Worm (Caenorhabditis elegans) whole organism, L1 larva: ENCODE results near the gene pitr-1.

ENCODE experiments used
- C16A3.4 ChIP-seq: fragments of 150-350 bp; optimal IDR thresholded peaks from 2 replicates; lab custom pipeline; 2014; ENCODE audit warnings: missing biosample characterization, missing genetic modification characterization
- F16B12.6 ChIP-seq: fragments of 150-350 bp; optimal IDR thresholded peaks from 2 replicates; lab custom pipeline; 2014; ENCODE audit warnings: missing biosample characterization, missing genetic modification characterization
- Y116A8C.19 ChIP-seq: sonication (generic microtip); optimal IDR thresholded peaks from 2 replicates; lab custom pipeline; 2016; ENCODE audit warnings: missing compliant biosample characterization, missing genetic modification characterization, borderline replicate concordance
- aha-1 ChIP-seq: fragments of 150-350 bp; optimal IDR thresholded peaks from 2 replicates; lab custom pipeline; 2014; ENCODE audit warnings: missing biosample characterization, missing genetic modification characterization
- ama-1 ChIP-seq: fragments of 150-350 bp; optimal IDR thresholded peaks from 2 replicates; lab custom pipeline; 2014
- ceh-8 ChIP-seq: fragments of 200-800 bp; sonication (Bioruptor generic); optimal IDR thresholded peaks from 2 replicates; lab custom pipeline; 2018; ENCODE audit warnings: mild to moderate bottlenecking, missing genetic modification characterization, moderate library complexity, missing compliant biosample characterization
- ceh-88 ChIP-seq: fragments of 200-800 bp; sonication (Bioruptor generic); IDR thresholded peaks from 2 replicates; pipeline ENCODE4 v1.3.6; 2022; ENCODE audit warnings: missing genetic modification characterization, missing compliant biosample characterization
- ceh-90 ChIP-seq: sonication (generic microtip); optimal IDR thresholded peaks from 2 replicates; lab custom pipeline; 2016; ENCODE audit warnings: missing genetic modification characterization, missing compliant biosample characterization
- ces-1 ChIP-seq: fragments of 150-350 bp; optimal IDR thresholded peaks from 2 replicates; lab custom pipeline; 2014; ENCODE audit warnings: missing biosample characterization, missing genetic modification reagents, missing genetic modification characterization
- dsc-1 ChIP-seq: sonication (generic microtip); optimal IDR thresholded peaks from 2 replicates; lab custom pipeline; 2016; ENCODE audit warnings: mild to moderate bottlenecking, missing genetic modification characterization, missing compliant biosample characterization
- efl-1 ChIP-seq, 4 experiments: fragments of 150-350 bp; optimal IDR thresholded peaks in 3 of 4; peaks in 1 of 4; 1 replicate in 1 of 4; 2 replicates in 3 of 4; lab custom pipeline; 2014; ENCODE audit warnings: missing biosample characterization in 2 of 4, missing genetic modification characterization in 2 of 4, missing genetic modification reagents in 2 of 4
- efl-3 ChIP-seq: fragments of 200-800 bp; sonication (Bioruptor generic); optimal IDR thresholded peaks from 2 replicates; lab custom pipeline; 2018; ENCODE audit warnings: mild to moderate bottlenecking, missing genetic modification characterization, missing compliant biosample characterization
- egl-13 ChIP-seq: sonication (generic microtip); optimal IDR thresholded peaks from 2 replicates; lab custom pipeline; 2016; ENCODE audit warnings: missing genotype, missing genetic modification reagents, missing genetic modification characterization, missing compliant biosample characterization
- elt-3 ChIP-seq, 6 experiments: fragments of 150-350 bp in 1 of 6; sonication (generic microtip); optimal IDR thresholded peaks; 2 replicates each; lab custom pipeline; 2017 to 2018; ENCODE audit warnings: missing biosample characterization in 6 of 6, missing genetic modification characterization in 6 of 6, inconsistent platforms in 1 of 6
- ets-5 ChIP-seq: fragments of 200-800 bp; sonication (Bioruptor generic); IDR thresholded peaks from 2 replicates; pipeline ENCODE4 v1.3.6; 2022; ENCODE audit warnings: missing genetic modification characterization, missing compliant biosample characterization
- fkh-8 ChIP-seq: sonication (generic microtip); optimal IDR thresholded peaks from 2 replicates; lab custom pipeline; 2016; ENCODE audit warnings: mild to moderate bottlenecking, missing genetic modification characterization, missing compliant biosample characterization
- fos-1 ChIP-seq: fragments of 150-350 bp; optimal IDR thresholded peaks from 2 replicates; lab custom pipeline; 2014; ENCODE audit warnings: missing biosample characterization, missing genetic modification characterization
- hlh-17 ChIP-seq: fragments of 200-800 bp; sonication (Bioruptor generic); optimal IDR thresholded peaks from 2 replicates; lab custom pipeline; 2018; ENCODE audit warnings: missing genetic modification characterization, mild to moderate bottlenecking, missing compliant biosample characterization, moderate library complexity, borderline replicate concordance
- hlh-4 ChIP-seq: sonication (generic microtip); optimal IDR thresholded peaks from 2 replicates; lab custom pipeline; 2016; ENCODE audit warnings: mild to moderate bottlenecking, missing genetic modification characterization, missing compliant biosample characterization
- hpl-2 ChIP-seq: fragments of 150-350 bp; optimal IDR thresholded peaks from 2 replicates; lab custom pipeline; 2014; ENCODE audit warnings: missing biosample characterization, missing genetic modification reagents, missing genetic modification characterization
- isw-1 ChIP-seq: fragments of 200-800 bp; sonication (Bioruptor generic); IDR thresholded peaks from 2 replicates; pipeline ENCODE4 v1.3.6; 2022; ENCODE audit warnings: missing genetic modification characterization, missing compliant biosample characterization
- lin-13 ChIP-seq: fragments of 150-350 bp; optimal IDR thresholded peaks from 2 replicates; lab custom pipeline; 2014; ENCODE audit warnings: missing biosample characterization, missing genetic modification reagents, missing genetic modification characterization
- lin-15B ChIP-seq: fragments of 150-350 bp; sonication (generic microtip); optimal IDR thresholded peaks from 3 replicates; lab custom pipeline; 2014; ENCODE audit warnings: missing biosample characterization, missing genetic modification characterization
- lin-35 ChIP-seq, 2 experiments: fragments of 150-350 bp; optimal IDR thresholded peaks; 2 replicates each; lab custom pipeline; 2014; ENCODE audit warnings: missing biosample characterization in 2 of 2, missing genetic modification characterization in 2 of 2, missing genetic modification reagents in 2 of 2
- lin-39 ChIP-seq: fragments of 150-350 bp; optimal IDR thresholded peaks from 2 replicates; lab custom pipeline; 2014; ENCODE audit warnings: missing biosample characterization, missing genetic modification reagents, missing genetic modification characterization
- lir-3 ChIP-seq: sonication (generic microtip); optimal IDR thresholded peaks from 2 replicates; lab custom pipeline; 2016; ENCODE audit warnings: mild to moderate bottlenecking, missing genetic modification characterization, moderate library complexity, missing compliant biosample characterization; ENCODE audit not compliant: poor library complexity
- lsy-2 ChIP-seq, 2 experiments: fragments of 150-350 bp; optimal IDR thresholded peaks; 2 replicates each; lab custom pipeline; 2014; ENCODE audit warnings: missing biosample characterization in 2 of 2, missing genetic modification characterization in 2 of 2
- mdl-1 ChIP-seq, 2 experiments: fragments of 150-350 bp; optimal IDR thresholded peaks; 2 replicates each; lab custom pipeline; 2014 to 2017; ENCODE audit warnings: missing biosample characterization in 2 of 2, missing genetic modification characterization in 2 of 2, inconsistent platforms in 1 of 2
- mef-2 ChIP-seq: fragments of 150-350 bp; optimal IDR thresholded peaks from 2 replicates; lab custom pipeline; 2014; ENCODE audit warnings: missing biosample characterization, missing genetic modification characterization
- mep-1 ChIP-seq: fragments of 150-350 bp; optimal IDR thresholded peaks from 2 replicates; lab custom pipeline; 2014; ENCODE audit warnings: missing biosample characterization, missing genetic modification characterization
- nhr-11 ChIP-seq: fragments of 150-350 bp; optimal IDR thresholded peaks from 2 replicates; lab custom pipeline; 2014; ENCODE audit warnings: missing biosample characterization, missing genetic modification characterization
- nhr-19 ChIP-seq: fragments of 200-800 bp; sonication (Bioruptor generic); conservative IDR thresholded peaks from 2 replicates; pipeline ENCODE4 v1.3.6; 2022; ENCODE audit warnings: missing genetic modification characterization, missing compliant biosample characterization
- nhr-20 ChIP-seq: sonication (generic microtip); optimal IDR thresholded peaks from 2 replicates; lab custom pipeline; 2016; ENCODE audit warnings: mild to moderate bottlenecking, missing genetic modification characterization, missing compliant biosample characterization
- nhr-237 ChIP-seq: fragments of 150-350 bp; optimal IDR thresholded peaks from 2 replicates; lab custom pipeline; 2014; ENCODE audit warnings: missing biosample characterization, missing genetic modification characterization
- nhr-77 ChIP-seq: fragments of 150-350 bp; optimal IDR thresholded peaks from 2 replicates; lab custom pipeline; 2014; ENCODE audit warnings: missing biosample characterization, missing genetic modification characterization
- nhr-84 ChIP-seq: sonication (generic microtip); optimal IDR thresholded peaks from 2 replicates; lab custom pipeline; 2017; ENCODE audit warnings: missing biosample characterization, missing genetic modification characterization
- pag-3 ChIP-seq: sonication (generic microtip); optimal IDR thresholded peaks from 2 replicates; lab custom pipeline; 2017; ENCODE audit warnings: missing genetic modification characterization, mild to moderate bottlenecking, missing compliant biosample characterization, antibody characterized with exemption, borderline replicate concordance; ENCODE audit not compliant: insufficient read depth
- rnt-1 ChIP-seq: sonication (generic microtip); optimal IDR thresholded peaks from 2 replicates; lab custom pipeline; 2016; ENCODE audit warnings: mild to moderate bottlenecking, missing genetic modification characterization, moderate library complexity, missing compliant biosample characterization
- skn-1 ChIP-seq: fragments of 150-350 bp; optimal IDR thresholded peaks from 2 replicates; lab custom pipeline; 2014; ENCODE audit warnings: missing biosample characterization, missing genetic modification characterization
- snpc-4 ChIP-seq: fragments of 150-350 bp; optimal IDR thresholded peaks from 2 replicates; lab custom pipeline; 2014; ENCODE audit warnings: missing biosample characterization, missing genetic modification characterization
- snu-23 ChIP-seq: sonication (generic microtip); optimal IDR thresholded peaks from 2 replicates; lab custom pipeline; 2016; ENCODE audit warnings: missing genetic modification characterization, missing compliant biosample characterization
- sox-4 ChIP-seq: sonication (generic microtip); optimal IDR thresholded peaks from 2 replicates; lab custom pipeline; 2016; ENCODE audit warnings: missing genetic modification characterization, missing compliant biosample characterization
- sptf-1 ChIP-seq: fragments of 150-350 bp; optimal IDR thresholded peaks from 2 replicates; lab custom pipeline; 2014; ENCODE audit warnings: missing biosample characterization, missing genetic modification characterization
- sup-37 ChIP-seq: fragments of 200-800 bp; sonication (Bioruptor generic); optimal IDR thresholded peaks from 2 replicates; lab custom pipeline; 2018; ENCODE audit warnings: mild to moderate bottlenecking, missing genetic modification characterization, missing compliant biosample characterization
- swsn-7 ChIP-seq: sonication (generic microtip); optimal IDR thresholded peaks from 2 replicates; lab custom pipeline; 2016; ENCODE audit warnings: missing genetic modification characterization, missing compliant biosample characterization
- unc-130 ChIP-seq: fragments of 150-350 bp; optimal IDR thresholded peaks from 2 replicates; lab custom pipeline; 2017; ENCODE audit warnings: missing biosample characterization, missing genetic modification characterization, inconsistent platforms
- unc-86 ChIP-seq: sonication (generic microtip); optimal IDR thresholded peaks from 2 replicates; lab custom pipeline; 2016; ENCODE audit warnings: missing genetic modification characterization, missing compliant biosample characterization
- unc-98 ChIP-seq: fragments of 200-800 bp; sonication (Bioruptor generic); IDR thresholded peaks from 2 replicates; pipeline ENCODE4 v1.3.6; 2022; ENCODE audit warnings: missing genetic modification characterization, missing compliant biosample characterization
- vab-15 ChIP-seq: sonication (generic microtip); optimal IDR thresholded peaks from 2 replicates; lab custom pipeline; 2017; ENCODE audit warnings: missing genotype, mild to moderate bottlenecking, missing genetic modification characterization, missing compliant biosample characterization
- xbp-1 ChIP-seq: sonication (generic microtip); optimal IDR thresholded peaks from 2 replicates; lab custom pipeline; 2016; ENCODE audit warnings: missing genetic modification characterization, missing compliant biosample characterization
- zip-4 ChIP-seq: fragments of 200-800 bp; sonication (Bioruptor generic); optimal IDR thresholded peaks from 2 replicates; lab custom pipeline; 2018; ENCODE audit warnings: mild to moderate bottlenecking, missing genetic modification characterization, moderate library complexity, missing compliant biosample characterization
- ztf-4 ChIP-seq: fragments of 150-350 bp; optimal IDR thresholded peaks from 2 replicates; lab custom pipeline; 2014; ENCODE audit warnings: missing biosample characterization, missing genetic modification characterization

The pitr-1 gene

ce11 chrIV:7386835-7387551 lies 6.9 kb upstream of the pitr-1 start:
- peak; percentile 43 for TF ChIP-seq mep-1 (tag; lab: Kevin White, UChicago)
- no peak for TF ChIP-seq lin-15B (tag; lab: Kevin White, UChicago)
- no peak for TF ChIP-seq zip-4 (GFP tag; lab: Kevin White, UChicago)
- no peak for TF ChIP-seq hlh-4
- peak; percentile 85 for TF ChIP-seq snu-23
- peak; percentile 68 for TF ChIP-seq swsn-7 (tag; lab: Kevin White, UChicago)
- peak; percentile 42 for TF ChIP-seq xbp-1
- no peak for TF ChIP-seq C16A3.4
- TF ChIP-seq aha-1 (tag; lab: Kevin White, UChicago): no peak
- TF ChIP-seq mef-2 (tag; lab: Kevin White, UChicago): no peak
- peak; percentile 58 for TF ChIP-seq nhr-19 (GFP tag; lab: Robert Waterston, UW)
- peak; percentile 39 for TF ChIP-seq isw-1 (GFP tag; lab: Robert Waterston, UW)
- peak; percentile 76 for TF ChIP-seq nhr-20 (tag; lab: Kevin White, UChicago)
- TF ChIP-seq ama-1 (lab: Kevin White, UChicago): no peak
- TF ChIP-seq vab-15 (tag; lab: Kevin White, UChicago): no peak
- peak; percentile 76 for TF ChIP-seq dsc-1 (tag; lab: Kevin White, UChicago)
- TF ChIP-seq lir-3 (tag; lab: Kevin White, UChicago): no peak
- no peak for TF ChIP-seq nhr-77 (tag; lab: Kevin White, UChicago)
- no peak for TF ChIP-seq egl-13 (tag; lab: Kevin White, UChicago)
- TF ChIP-seq unc-98 (GFP tag; lab: Robert Waterston, UW): no peak
- TF ChIP-seq ceh-88 (GFP tag; lab: Robert Waterston, UW): no peak
- TF ChIP-seq hpl-2 (GFP tag; lab: Kevin White, UChicago): no peak
- TF ChIP-seq ztf-4 (tag; lab: Kevin White, UChicago): peak; percentile 24
- TF ChIP-seq ceh-90 (tag; lab: Kevin White, UChicago): no peak
- no peak for TF ChIP-seq elt-3 (tag; optimal IDR thresholded peaks at IDR 0.05; lab: Kevin White, UChicago)
- TF ChIP-seq lsy-2 (tag; optimal IDR thresholded peaks at IDR 0.05; lab: Kevin White, UChicago): peak; percentile 64 to 68
- no peak for TF ChIP-seq ets-5 (GFP tag; lab: Robert Waterston, UW)
- no peak for TF ChIP-seq pag-3 (tag; lab: Kevin White, UChicago)
- TF ChIP-seq mdl-1 (tag; optimal IDR thresholded peaks at IDR 0.05; lab: Kevin White, UChicago): peak in 1 of 2 experiments; percentile 17
- peak; percentile 89 for TF ChIP-seq unc-86 (tag; lab: Kevin White, UChicago)
- peak in 1 of 2 experiments; percentile 41 for TF ChIP-seq lin-35 (GFP tag; optimal IDR thresholded peaks at IDR 0.05; lab: Kevin White, UChicago)
- peak; percentile 82 for TF ChIP-seq rnt-1 (tag; lab: Kevin White, UChicago)
- no peak for TF ChIP-seq nhr-237 (tag; lab: Kevin White, UChicago)
- no peak for TF ChIP-seq sup-37 (GFP tag; lab: Kevin White, UChicago)
- no peak for TF ChIP-seq hlh-17
- no peak for TF ChIP-seq F16B12.6 (tag; lab: Kevin White, UChicago)
- peak; percentile 45 for TF ChIP-seq fkh-8 (tag; lab: Kevin White, UChicago)
- no peak for TF ChIP-seq sptf-1 (tag; lab: Kevin White, UChicago)
- TF ChIP-seq ces-1 (GFP tag; lab: Kevin White, UChicago): no peak
- TF ChIP-seq nhr-84 (tag; lab: Kevin White, UChicago): no peak
- peak; percentile 53 to 64 for TF ChIP-seq efl-1 (optimal IDR thresholded peaks at IDR 0.05; lab: Kevin White, UChicago)
- TF ChIP-seq efl-1 (GFP tag; optimal IDR thresholded peaks at IDR 0.05 in 1 of 2; lab: Kevin White, UChicago): no peak
- no peak for TF ChIP-seq lin-39 (tag; lab: Kevin White, UChicago)
- TF ChIP-seq Y116A8C.19: no peak
- peak; percentile 37 for TF ChIP-seq lin-13 (GFP tag; lab: Kevin White, UChicago)
- TF ChIP-seq fos-1 (tag; lab: Kevin White, UChicago): peak; percentile 20
- TF ChIP-seq snpc-4 (tag; lab: Kevin White, UChicago): peak; percentile 38
- no peak for TF ChIP-seq efl-3 (GFP tag; lab: Kevin White, UChicago)
- no peak for TF ChIP-seq nhr-11 (tag; lab: Kevin White, UChicago)
- no peak for TF ChIP-seq sox-4
- TF ChIP-seq unc-130 (tag; lab: Kevin White, UChicago): no peak
- TF ChIP-seq ceh-8: peak; percentile 59
- TF ChIP-seq skn-1 (tag; lab: Kevin White, UChicago): no peak
